Worm (Caenorhabditis elegans): ENCODE measurements around the gene C25H3.10.

C25H3.10 gene

DNA sequence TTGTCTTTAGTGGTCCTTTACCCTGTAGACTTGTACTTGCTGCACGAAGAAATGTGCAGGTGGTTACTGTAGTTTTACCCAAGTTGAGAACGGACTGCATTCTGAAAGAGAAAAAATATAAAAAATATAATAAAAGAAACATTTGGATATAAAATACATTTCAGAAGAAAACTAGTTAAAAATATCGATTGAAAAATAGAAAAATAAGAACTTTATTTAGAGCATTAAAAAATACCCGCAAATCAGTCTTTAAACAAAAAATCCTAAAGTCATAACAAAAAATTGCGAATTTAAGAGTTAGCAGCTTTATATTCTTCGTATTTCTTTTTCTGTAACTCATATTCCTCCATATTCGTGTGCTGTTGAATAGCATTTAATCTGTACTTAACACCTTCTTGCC is 29.9 kb downstream of the C25H3.10 start, which contains the start of gene C25H3.7:
C25H3.7 (minus strand) TSS at position 101 of the 400 bp plus-strand sequence.
- no peak for TF ChIP-seq unc-62 (GFP tag; optimal IDR thresholded peaks at IDR 0.05)

DNA sequence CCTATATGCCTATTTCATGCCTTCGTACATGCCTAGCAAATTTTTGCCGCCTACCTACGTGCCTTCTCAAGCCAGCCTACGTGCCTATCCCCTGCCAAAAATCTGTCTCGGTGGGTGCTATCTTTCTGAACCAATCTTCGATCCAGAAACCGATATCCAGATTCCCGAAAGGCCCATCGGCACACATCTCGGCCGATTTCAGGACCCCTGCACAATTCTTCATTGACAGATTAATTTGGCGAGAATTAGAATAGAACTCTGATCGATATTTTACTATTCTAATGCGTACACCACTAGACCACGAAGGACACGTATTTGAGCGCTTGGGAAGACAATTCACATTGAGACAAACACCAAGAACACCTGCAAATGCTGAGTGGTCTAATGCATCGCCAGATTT is 31.2 kb downstream of the C25H3.10 start:
- TF ChIP-seq unc-62 (GFP tag; optimal IDR thresholded peaks at IDR 0.05) = no peak

DNA sequence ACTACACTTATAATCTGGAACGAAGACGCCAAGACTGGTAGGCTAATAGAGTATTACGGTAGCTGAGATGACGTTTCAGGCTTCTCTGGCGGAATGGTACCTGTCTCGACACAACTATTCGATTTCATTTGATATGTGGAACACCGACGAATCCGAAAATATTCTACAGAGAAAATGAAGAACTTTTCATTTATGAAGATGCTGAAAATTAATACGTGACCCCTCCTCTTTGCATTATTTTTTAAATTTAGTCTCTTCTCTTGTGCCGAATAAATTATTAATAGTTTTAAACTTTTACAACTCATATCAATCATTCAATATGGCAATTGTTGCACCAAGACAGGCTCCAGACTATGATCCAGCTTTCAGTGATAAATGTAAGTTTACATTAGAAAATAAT is 32.8 kb downstream of the C25H3.10 start, which contains the start of gene C25H3.16:
C25H3.16 (plus strand) TSS at position 301 of the 400 bp plus-strand sequence.
- no peak for TF ChIP-seq unc-62 (GFP tag; optimal IDR thresholded peaks at IDR 0.05)

DNA sequence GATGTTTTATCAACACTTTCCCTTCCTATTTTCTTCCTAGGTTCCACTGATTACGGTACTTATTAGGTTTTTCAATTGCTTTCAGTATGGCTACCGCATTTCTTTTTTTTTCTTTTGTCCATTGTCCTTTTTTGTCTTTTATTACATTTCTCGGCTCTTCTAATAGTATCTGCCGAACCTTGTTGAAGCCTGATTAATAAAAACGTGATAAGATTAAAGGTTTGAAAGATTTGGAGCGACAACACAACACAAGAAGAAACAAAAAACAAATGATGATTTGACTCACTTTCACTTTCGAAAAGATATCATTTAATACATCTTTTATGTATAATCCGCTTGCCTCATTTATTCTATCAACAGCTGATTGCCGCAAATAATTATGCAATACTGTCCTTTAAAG is 33.7 kb downstream of the C25H3.10 start, which contains the start of gene C25H3.15:
C25H3.15 (plus strand) TSS at position 301 of the 400 bp plus-strand sequence.
- no peak for TF ChIP-seq unc-62 (GFP tag; optimal IDR thresholded peaks at IDR 0.05)

DNA sequence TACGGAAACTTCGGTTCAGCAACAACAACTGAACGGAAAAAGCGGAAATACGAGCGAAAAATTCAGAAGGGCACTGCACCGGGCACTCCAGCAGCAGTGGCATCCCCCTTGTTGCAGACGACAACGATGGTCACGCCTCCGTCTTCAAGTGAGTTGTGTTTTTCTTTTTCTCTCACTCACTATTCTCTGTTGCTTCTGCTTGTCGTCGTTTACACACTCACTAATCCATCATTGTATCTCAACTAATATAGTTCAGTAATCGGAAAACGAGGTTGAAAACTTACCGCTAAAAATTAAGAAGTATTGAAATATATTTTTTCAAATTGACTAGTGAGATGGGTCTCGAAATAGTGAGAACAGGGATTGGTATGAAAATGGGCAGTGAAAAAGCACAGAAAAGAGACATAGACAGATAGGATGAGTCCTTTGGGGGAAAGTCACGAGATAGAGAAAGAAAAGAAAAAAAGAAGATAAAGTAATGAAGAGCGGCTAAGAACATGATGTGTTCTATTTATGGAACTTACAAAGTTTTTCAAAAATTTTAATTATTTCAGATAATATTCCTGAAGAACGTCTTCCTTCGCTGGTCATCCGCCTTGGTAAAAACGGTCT is 35.5 kb downstream of the C25H3.10 start:
- TF ChIP-seq unc-62 (GFP tag; optimal IDR thresholded peaks at IDR 0.05) = no peak

DNA sequence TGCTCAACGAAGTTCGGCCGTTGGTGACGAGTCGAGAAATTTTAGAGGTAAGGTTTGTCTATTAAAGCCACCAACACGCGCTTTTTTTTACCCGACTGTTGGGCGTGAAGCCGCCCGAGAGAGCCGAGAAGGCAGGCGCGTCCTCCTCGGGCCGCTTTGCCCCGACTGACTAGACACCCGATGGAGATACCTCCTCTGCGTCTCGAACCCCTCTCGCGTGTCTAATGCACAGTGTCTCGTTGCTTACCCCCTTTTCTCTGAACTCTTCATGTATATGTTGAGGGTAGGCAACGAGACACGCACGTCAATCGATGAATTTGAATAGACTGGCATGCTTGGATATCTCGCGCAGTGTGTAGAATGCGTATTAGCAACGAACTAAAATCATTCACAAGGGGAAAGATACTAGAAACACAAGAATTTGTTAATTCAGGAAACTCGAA is 37.0 kb downstream of the C25H3.10 start:
- no peak for TF ChIP-seq unc-62 (GFP tag; optimal IDR thresholded peaks at IDR 0.05)

DNA sequence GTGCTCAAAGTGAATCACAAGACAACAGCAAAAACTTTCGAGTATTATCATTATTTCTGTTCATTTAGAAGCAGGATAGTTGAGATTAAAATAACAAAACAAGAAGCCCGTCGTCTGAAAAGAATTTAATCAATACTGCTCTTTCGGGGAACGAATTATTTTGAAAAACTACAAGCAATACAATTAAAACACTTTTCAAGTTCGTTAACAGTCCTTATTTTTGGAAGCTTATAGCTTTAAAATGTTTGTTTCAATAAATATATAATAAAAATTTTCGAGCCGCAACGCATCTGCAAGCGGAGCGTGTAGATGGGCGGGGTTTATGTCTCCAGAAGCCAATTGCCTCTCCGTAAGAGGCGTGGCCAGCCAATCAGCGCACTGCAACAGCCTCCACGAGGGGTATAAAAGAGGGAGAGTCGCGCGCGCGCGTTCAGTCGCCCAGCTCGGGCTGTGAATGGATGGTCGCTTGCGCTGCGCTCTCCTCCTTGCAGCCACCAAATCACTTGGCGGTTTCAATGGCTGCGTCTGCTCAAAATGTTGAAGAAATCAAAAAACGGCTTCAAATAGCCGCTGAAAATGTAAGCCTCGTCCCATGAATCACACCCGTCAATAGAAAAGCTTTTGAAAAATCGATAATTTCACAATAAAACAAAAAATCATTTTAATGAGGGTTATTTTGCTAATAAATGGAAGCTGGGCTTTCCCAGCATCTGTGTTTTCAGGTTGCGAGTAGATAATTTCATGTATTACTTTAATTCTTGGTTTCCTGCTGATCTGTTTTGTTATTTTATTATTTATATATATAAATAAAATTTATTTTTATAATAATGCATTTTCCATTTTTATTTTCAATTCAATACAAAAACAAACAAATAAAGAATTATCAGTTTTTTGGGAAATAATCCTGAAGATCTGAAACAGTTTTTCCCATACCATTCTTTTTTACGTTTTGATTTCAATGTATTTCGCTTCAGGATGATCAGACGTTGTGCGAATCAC is 37.7 kb downstream of the C25H3.10 start, which contains the start of the genes ift-43 and mdt-26:
ift-43 (minus strand) TSS at position 51 of the 999 bp plus-strand sequence.
mdt-26 (plus strand) TSS at position 446 of the 999 bp plus-strand sequence.
- TF ChIP-seq unc-62 (GFP tag; optimal IDR thresholded peaks at IDR 0.05) = no peak

DNA sequence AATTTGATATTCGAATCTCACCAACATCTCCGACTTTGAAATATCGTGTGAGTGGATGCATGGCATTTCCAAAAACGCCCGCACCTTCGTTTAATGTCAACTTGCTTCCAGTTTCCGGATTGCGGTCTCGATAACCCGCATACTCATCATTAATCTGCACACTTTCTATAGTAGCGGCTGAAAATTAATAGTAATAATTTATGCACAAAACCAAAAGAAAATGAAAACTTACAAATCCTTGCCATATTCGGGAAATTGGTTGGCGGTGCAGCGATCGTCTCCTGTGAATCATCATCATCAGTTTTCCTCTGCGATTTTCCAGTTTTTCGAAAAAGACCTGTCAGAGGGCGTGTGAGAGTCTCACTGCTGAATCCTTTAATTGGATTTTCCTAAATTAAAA is 38.6 kb downstream of the C25H3.10 start:
- TF ChIP-seq unc-62 (GFP tag; optimal IDR thresholded peaks at IDR 0.05) = no peak

DNA sequence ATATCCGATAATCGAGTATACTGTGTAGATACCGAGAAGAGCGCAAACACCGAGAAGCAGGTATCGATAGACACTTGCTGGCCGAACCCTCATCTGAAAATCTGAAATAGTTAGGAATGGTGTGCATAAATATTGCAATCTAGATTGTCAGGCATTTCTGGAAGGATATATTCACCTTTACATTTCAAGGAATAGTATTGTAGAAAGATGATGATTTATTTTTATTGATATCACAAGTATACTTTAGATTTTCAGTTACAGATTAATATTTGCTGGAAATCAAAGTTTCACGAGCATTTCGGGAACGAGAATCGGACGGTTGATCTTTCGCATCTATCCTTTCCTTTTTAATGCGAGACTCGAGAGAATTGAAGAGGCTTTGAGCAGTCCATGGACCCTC is 39.1 kb downstream of the C25H3.10 start, which contains the start of gene fut-3:
fut-3 (minus strand) TSS at position 101 of the 400 bp plus-strand sequence.
- TF ChIP-seq unc-62 (GFP tag; optimal IDR thresholded peaks at IDR 0.05) = no peak

DNA sequence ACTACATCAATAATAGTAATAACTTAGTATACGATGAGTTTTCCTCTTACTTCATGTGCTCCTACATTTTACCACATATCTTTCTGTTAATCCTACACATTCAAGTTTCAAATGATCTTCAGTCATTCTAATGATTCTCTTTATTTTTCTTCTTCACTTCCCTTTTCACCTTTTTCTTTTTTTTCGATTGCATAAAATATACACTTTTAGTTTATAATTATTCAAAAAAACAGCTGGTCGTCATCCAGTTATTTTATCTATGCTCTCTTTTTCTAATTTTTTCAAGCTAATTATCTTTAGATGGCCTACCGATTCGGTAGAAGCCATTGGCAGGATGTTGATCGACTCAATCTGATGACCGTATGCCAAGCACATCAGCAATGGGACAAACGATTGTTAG is 44.6 kb downstream of the C25H3.10 start, which contains the start of gene F59E12.1:
F59E12.1 (plus strand) TSS at position 301 of the 400 bp plus-strand sequence.
- no peak for TF ChIP-seq unc-62 (GFP tag; optimal IDR thresholded peaks at IDR 0.05)

DNA sequence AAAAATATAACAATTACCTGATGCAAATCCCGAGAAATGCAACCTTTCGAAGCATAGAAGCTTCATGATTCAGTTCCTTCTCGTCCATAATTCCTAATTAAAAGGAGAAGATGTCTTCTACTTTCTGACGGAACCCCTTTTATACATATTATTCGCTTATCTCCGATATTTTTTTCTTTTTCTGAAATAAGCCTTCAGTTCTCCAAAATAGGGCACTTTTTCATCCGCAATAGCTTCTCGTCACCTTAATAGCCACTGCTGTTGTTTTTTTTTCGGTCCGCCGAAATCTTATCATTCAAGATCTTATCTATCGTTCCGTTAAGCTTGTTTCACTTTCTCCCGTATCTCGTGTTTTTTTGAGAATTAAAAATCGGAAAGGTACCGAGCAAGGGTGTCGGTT is 46.4 kb downstream of the C25H3.10 start, which contains the start of gene bli-2:
bli-2 (minus strand) TSS at position 101 of the 400 bp plus-strand sequence.
- no peak for TF ChIP-seq unc-62 (GFP tag; optimal IDR thresholded peaks at IDR 0.05)

DNA sequence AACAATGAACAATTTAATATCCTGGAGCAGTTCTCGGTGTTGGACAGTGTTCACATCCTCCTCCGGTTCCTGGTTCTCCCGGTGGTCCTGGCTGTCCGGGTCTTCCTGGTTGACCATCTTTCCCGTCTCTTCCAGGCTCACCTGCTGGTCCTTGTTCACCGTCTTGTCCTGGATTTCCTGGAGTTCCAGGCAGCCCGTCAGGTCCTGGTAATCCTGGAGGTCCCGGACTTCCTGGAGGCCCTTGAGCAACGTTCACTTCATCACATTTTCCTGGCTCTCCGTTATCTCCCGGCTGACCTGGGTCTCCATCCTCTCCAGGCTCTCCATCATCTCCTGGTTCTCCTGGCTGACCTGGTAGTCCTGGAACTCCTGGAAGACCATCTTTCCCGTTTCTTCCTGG is 47.3 kb downstream of the C25H3.10 start:
- TF ChIP-seq unc-62 (GFP tag; optimal IDR thresholded peaks at IDR 0.05) = no peak

DNA sequence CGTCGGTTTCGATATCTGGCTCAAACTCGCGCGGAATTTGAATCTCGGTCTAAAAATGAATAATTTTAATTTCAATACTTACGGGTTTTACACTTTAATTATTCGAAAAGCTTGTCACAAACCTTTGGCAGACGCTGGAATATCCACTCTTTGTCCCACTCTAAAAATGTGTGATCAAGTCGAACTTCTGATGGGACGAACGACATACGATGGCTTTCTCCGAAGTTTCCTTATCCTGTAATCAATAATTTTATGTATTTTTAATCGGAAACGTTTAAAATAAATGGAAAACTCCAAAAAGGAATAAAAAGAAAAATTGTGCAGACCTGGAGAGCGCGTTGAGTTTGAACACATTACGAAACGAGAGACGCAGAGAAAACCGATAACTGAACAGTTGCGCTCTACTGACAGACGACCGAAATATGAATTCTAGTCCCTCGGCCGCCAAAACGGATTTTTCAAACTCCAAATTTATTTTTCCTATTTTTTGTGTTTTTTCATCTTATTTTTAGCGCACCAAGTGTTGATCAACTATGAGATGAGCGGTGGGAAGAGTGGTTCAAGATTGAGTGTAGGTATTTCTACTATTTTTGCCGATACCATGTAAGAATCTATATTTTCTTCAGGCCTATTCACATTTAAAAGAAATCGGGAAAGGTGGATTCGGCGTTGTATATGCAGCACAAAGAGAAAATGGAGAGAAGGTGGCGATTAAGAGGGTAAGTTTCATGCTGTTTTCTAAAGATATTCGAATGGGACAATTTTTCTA is 49.3 kb downstream of the C25H3.10 start, which contains the start of the genes sam-4, F59E12.17 and zyg-1:
sam-4 (minus strand) TSS at position 51 of the 769 bp plus-strand sequence.
F59E12.17 (minus strand) TSS at position 235 of the 769 bp plus-strand sequence.
zyg-1 (plus strand) TSS at position 513 of the 769 bp plus-strand sequence.
- TF ChIP-seq unc-62 (GFP tag; optimal IDR thresholded peaks at IDR 0.05) = no peak

DNA sequence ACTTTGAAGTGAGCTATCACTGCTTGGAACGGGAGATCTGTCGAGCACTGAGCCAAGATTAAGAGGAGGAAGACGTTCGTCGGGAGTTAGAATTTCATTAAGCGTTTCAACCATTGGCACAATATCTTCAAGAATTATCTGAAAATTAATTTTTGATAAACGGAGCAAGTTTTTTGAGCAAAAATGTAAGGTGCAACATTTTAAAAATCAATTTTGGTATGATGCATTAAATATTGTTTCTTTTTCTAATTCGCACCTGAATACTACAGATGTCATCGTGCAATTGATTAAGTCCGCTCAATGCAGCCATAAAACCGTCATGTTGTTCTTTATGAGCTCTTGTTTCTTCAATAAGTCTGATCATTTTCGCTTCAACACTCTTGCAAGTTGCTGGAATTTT is 50.5 kb downstream of the C25H3.10 start, which contains the start of gene ddl-1:
ddl-1 (minus strand) TSS at position 101 of the 400 bp plus-strand sequence.
- TF ChIP-seq unc-62 (GFP tag; optimal IDR thresholded peaks at IDR 0.05) = no peak

DNA sequence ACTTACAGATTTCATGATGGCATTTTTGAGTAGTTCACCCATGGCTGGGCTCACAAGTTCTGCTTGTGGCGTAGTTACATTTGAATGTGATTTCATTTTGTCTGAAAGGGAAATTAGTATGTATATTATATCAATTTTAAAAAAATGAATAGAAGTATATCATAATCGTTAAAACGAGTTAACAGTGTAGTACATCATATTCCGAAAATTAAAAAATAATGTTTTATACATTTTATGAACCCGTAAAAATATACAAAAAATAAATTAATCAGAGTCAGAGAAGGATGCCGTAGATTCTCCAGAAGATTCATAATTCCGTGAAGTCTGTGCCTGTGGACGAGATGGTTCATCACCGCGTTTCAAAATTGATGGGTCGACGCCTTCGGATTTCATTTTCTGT is 51.8 kb downstream of the C25H3.10 start, which contains the start of gene F59E12.9:
F59E12.9 (minus strand) TSS at position 101 of the 400 bp plus-strand sequence.
- TF ChIP-seq unc-62 (GFP tag; optimal IDR thresholded peaks at IDR 0.05) = no peak
